Fruit fly (Drosophila melanogaster): Measurements from ENCODE around the gene CycJ.

Gene CycJ

DNA sequence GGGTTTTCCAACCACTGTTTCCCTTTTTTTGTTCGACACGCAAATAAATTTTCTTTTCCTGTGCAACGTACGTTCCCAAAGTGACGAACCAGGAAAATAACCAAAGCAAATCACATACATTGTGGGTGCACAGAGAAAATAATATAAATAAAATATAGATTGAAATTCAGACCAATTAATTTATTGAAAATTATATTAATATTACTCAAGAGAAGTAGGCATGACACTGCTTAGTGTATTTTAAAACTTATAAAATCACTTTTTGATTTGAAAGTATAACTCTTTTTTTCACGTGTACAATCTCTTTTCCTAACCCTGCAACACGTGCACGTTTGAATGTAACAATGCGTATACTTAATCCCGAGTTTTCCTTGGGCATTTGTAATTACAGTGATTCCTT, 30.4 kb downstream of the CycJ start (continued):
- TF ChIP-seq fd96Cb (tag; optimal IDR thresholded peaks at IDR 0.05) (peak; percentile 14), CG16815 (GFP tag; optimal IDR thresholded peaks at IDR 0.05) (no peak), Fer3 (tag; optimal IDR thresholded peaks at IDR 0.05) (peak; percentile 4), PHDP (tag; optimal IDR thresholded peaks at IDR 0.05) (no peak), CG8281 (tag; optimal IDR thresholded peaks at IDR 0.05) (no peak), CG12104 (GFP tag; optimal IDR thresholded peaks at IDR 0.05) (no peak), CG2889 (GFP tag; IDR thresholded peaks at IDR 0.05) (no peak), CG7271 (tag; optimal IDR thresholded peaks at IDR 0.05) (no peak), Rfx (GFP tag; IDR thresholded peaks at IDR 0.05) (0 out of 2 replicates have a peak, but pooled peaks have one; percentile 20), ftz-f1 (GFP tag; optimal IDR thresholded peaks at IDR 0.05) (no peak), kah (GFP tag; optimal IDR thresholded peaks at IDR 0.05) (no peak), Ravus (GFP tag; IDR thresholded peaks at IDR 0.05) (no peak), CrebB (tag; optimal IDR thresholded peaks at IDR 0.05) (no peak), CG4730 (GFP tag; IDR thresholded peaks at IDR 0.05) (0 out of 2 replicates have a peak, but pooled peaks have one; percentile 23), shn (GFP tag; optimal IDR thresholded peaks at IDR 0.05) (no peak), CG1792 (GFP tag; optimal IDR thresholded peaks at IDR 0.05) (no peak), Dip3 (GFP tag; optimal IDR thresholded peaks at IDR 0.05) (no peak), inv (GFP tag; IDR thresholded peaks at IDR 0.05; ENCODE audit: partially characterized antibody) (no peak), CG9876 (GFP tag; optimal IDR thresholded peaks at IDR 0.05) (no peak), Doc3 (GFP tag; IDR thresholded peaks at IDR 0.05; ENCODE audit: partially characterized antibody) (no peak), z (GFP tag; IDR thresholded peaks at IDR 0.05) (no peak), eyg (GFP tag; optimal IDR thresholded peaks at IDR 0.05) (no peak), fu2 (GFP tag; optimal IDR thresholded peaks at IDR 0.05) (no peak), CG2202 (tag; optimal IDR thresholded peaks at IDR 0.05) (no peak), CG10267 (tag; optimal IDR thresholded peaks at IDR 0.05) (no peak), ase (GFP tag; IDR thresholded peaks at IDR 0.05) (no peak), CG16779 (GFP tag; IDR thresholded peaks at IDR 0.05) (no peak), vnd (GFP tag; IDR thresholded peaks at IDR 0.05; ENCODE audit: partially characterized antibody) (no peak), Jarid2 (GFP tag; optimal IDR thresholded peaks at IDR 0.05) (no peak), CG12155 (GFP tag; optimal IDR thresholded peaks at IDR 0.05) (no peak), grn (GFP tag; optimal IDR thresholded peaks at IDR 0.05) (no peak), CG34224 (GFP tag; IDR thresholded peaks at IDR 0.05; ENCODE audit: partially characterized antibody) (no peak), chm (GFP tag; IDR thresholded peaks at IDR 0.05) (no peak), unpg (GFP tag; optimal IDR thresholded peaks at IDR 0.05) (no peak), CG6765 (GFP tag; optimal IDR thresholded peaks at IDR 0.05) (no peak), dimm (GFP tag; IDR thresholded peaks at IDR 0.05) (no peak), CG11398 (GFP tag; optimal IDR thresholded peaks at IDR 0.05) (no peak), Oli (tag; optimal IDR thresholded peaks at IDR 0.05) (peak; percentile 6), CG6272 (GFP tag; IDR thresholded peaks at IDR 0.05) (no peak), jigr1 (GFP tag; IDR thresholded peaks at IDR 0.05) (no peak), Lpt (GFP tag; optimal IDR thresholded peaks at IDR 0.05) (no peak), CG13296 (GFP tag; optimal IDR thresholded peaks at IDR 0.05) (no peak), gem (tag; optimal IDR thresholded peaks at IDR 0.05) (peak; percentile 52), dati (GFP tag; IDR thresholded peaks at IDR 0.05) (no peak), Ada2b (GFP tag; IDR thresholded peaks at IDR 0.05) (peak; percentile 43; the same call in 1 of the 2 replicates), Meics (GFP tag; optimal IDR thresholded peaks at IDR 0.05) (peak; percentile 38), CG3281 (GFP tag; optimal IDR thresholded peaks at IDR 0.05) (peak; percentile 14), aop (GFP tag; IDR thresholded peaks at IDR 0.05) (no peak), ro (GFP tag; IDR thresholded peaks at IDR 0.05) (no peak), az2 (GFP tag; optimal IDR thresholded peaks at IDR 0.05) (no peak), al (GFP tag; IDR thresholded peaks at IDR 0.05) (no peak), zf30C (GFP tag; optimal IDR thresholded peaks at IDR 0.05) (no peak)
